Worm (Caenorhabditis elegans) whole organism, late embryonic: ENCODE data around the gene flp-18.

Experiments used
- C38D4.7 ChIP-seq: fragments of 200-800 bp; sonication (Bioruptor generic); optimal IDR thresholded peaks from 2 replicates; lab custom pipeline; 2018; ENCODE audit warnings: mild to moderate bottlenecking, missing genetic modification characterization, moderate library complexity, missing compliant biosample characterization
- K02D7.2 ChIP-seq: sonication (generic microtip); optimal IDR thresholded peaks from 2 replicates; lab custom pipeline; 2017; ENCODE audit warnings: mild to moderate bottlenecking, missing genetic modification characterization, missing compliant biosample characterization
- K09A11.1 ChIP-seq: sonication (generic microtip); optimal IDR thresholded peaks from 2 replicates; lab custom pipeline; 2017; ENCODE audit warnings: antibody characterized with exemption, mild to moderate bottlenecking, missing genetic modification characterization, missing compliant biosample characterization; ENCODE audit not compliant: insufficient read depth
- Y22D7AL.16 ChIP-seq: sonication (generic microtip); optimal IDR thresholded peaks from 2 replicates; lab custom pipeline; 2016; ENCODE audit warnings: missing genetic modification characterization, missing compliant biosample characterization
- ahr-1 ChIP-seq: sonication (generic microtip); optimal IDR thresholded peaks from 2 replicates; lab custom pipeline; 2016; ENCODE audit warnings: missing genetic modification characterization, missing compliant biosample characterization
- ceh-14 ChIP-seq: sonication (generic microtip); optimal IDR thresholded peaks from 2 replicates; lab custom pipeline; 2016; ENCODE audit warnings: missing genotype, missing genetic modification characterization, missing compliant biosample characterization
- ceh-18 ChIP-seq: sonication (generic microtip); optimal IDR thresholded peaks from 2 replicates; lab custom pipeline; 2016; ENCODE audit warnings: missing genetic modification characterization, missing compliant biosample characterization
- ceh-19 ChIP-seq: fragments of 200-800 bp; sonication (Bioruptor generic); optimal IDR thresholded peaks from 2 replicates; lab custom pipeline; 2018; ENCODE audit warnings: mild to moderate bottlenecking, missing genetic modification characterization, missing compliant biosample characterization
- ceh-2 ChIP-seq: sonication (generic microtip); optimal IDR thresholded peaks from 2 replicates; lab custom pipeline; 2016; ENCODE audit warnings: missing genotype, missing genetic modification characterization, missing compliant biosample characterization
- ceh-22 ChIP-seq: sonication (generic microtip); optimal IDR thresholded peaks from 2 replicates; lab custom pipeline; 2017; ENCODE audit warnings: missing biosample characterization, missing genetic modification characterization
- ceh-24 ChIP-seq: sonication (generic microtip); optimal IDR thresholded peaks from 2 replicates; lab custom pipeline; 2016; ENCODE audit warnings: mild to moderate bottlenecking, missing genetic modification characterization, missing compliant biosample characterization
- ceh-30 ChIP-seq: fragments of 150-350 bp; optimal IDR thresholded peaks from 2 replicates; lab custom pipeline; 2014; ENCODE audit warnings: missing biosample characterization, missing genetic modification characterization
- ceh-45 ChIP-seq: fragments of 200-800 bp; sonication (Bioruptor generic); IDR thresholded peaks from 2 replicates; pipeline ENCODE4 v1.3.6; 2022; ENCODE audit warnings: missing genetic modification reagents, missing genetic modification characterization, missing compliant biosample characterization
- ceh-48 ChIP-seq: sonication (generic microtip); optimal IDR thresholded peaks from 2 replicates; lab custom pipeline; 2016; ENCODE audit warnings: missing genetic modification characterization, inconsistent platforms, missing compliant biosample characterization
- ceh-9 ChIP-seq: sonication (generic microtip); optimal IDR thresholded peaks from 2 replicates; lab custom pipeline; 2016; ENCODE audit warnings: mild to moderate bottlenecking, missing genetic modification characterization, inconsistent platforms, missing compliant biosample characterization
- che-1 ChIP-seq: sonication (generic microtip); optimal IDR thresholded peaks from 2 replicates; lab custom pipeline; 2016; ENCODE audit warnings: mild to moderate bottlenecking, missing genetic modification characterization, missing compliant biosample characterization
- elt-4 ChIP-seq: sonication (generic microtip); optimal IDR thresholded peaks from 2 replicates; lab custom pipeline; 2016; ENCODE audit warnings: missing genetic modification characterization, missing compliant biosample characterization
- ets-4 ChIP-seq: sonication (generic microtip); optimal IDR thresholded peaks from 2 replicates; lab custom pipeline; 2016; ENCODE audit warnings: missing genetic modification characterization, missing compliant biosample characterization
- eyg-1 ChIP-seq: sonication (generic microtip); optimal IDR thresholded peaks from 2 replicates; lab custom pipeline; 2016; ENCODE audit warnings: missing genotype, missing genetic modification characterization, missing compliant biosample characterization
- gmeb-2 ChIP-seq: sonication (generic microtip); optimal IDR thresholded peaks from 2 replicates; lab custom pipeline; 2016; ENCODE audit warnings: missing genetic modification characterization, inconsistent platforms, missing compliant biosample characterization
- hlh-13 ChIP-seq: fragments of 200-800 bp; sonication (Bioruptor generic); optimal IDR thresholded peaks from 2 replicates; lab custom pipeline; 2018; ENCODE audit warnings: mild to moderate bottlenecking, missing genetic modification characterization, missing compliant biosample characterization
- hlh-8 ChIP-seq: sonication (generic microtip); optimal IDR thresholded peaks from 2 replicates; lab custom pipeline; 2016; ENCODE audit warnings: missing genotype, missing genetic modification characterization, missing compliant biosample characterization
- lim-6 ChIP-seq: sonication (generic microtip); optimal IDR thresholded peaks from 2 replicates; lab custom pipeline; 2016; ENCODE audit warnings: missing genetic modification characterization, missing compliant biosample characterization
- lin-11 ChIP-seq: fragments of 200-800 bp; sonication (Bioruptor generic); optimal IDR thresholded peaks from 2 replicates; lab custom pipeline; 2018; ENCODE audit warnings: mild to moderate bottlenecking, missing genetic modification characterization, missing compliant biosample characterization
- nhr-11 ChIP-seq: fragments of 150-350 bp; optimal IDR thresholded peaks from 2 replicates; lab custom pipeline; 2014; ENCODE audit warnings: missing biosample characterization, missing genetic modification characterization
- nhr-232 ChIP-seq: sonication (generic microtip); optimal IDR thresholded peaks from 2 replicates; lab custom pipeline; 2016; ENCODE audit warnings: missing genetic modification characterization, missing compliant biosample characterization
- npax-4 ChIP-seq: sonication (generic microtip); optimal IDR thresholded peaks from 2 replicates; lab custom pipeline; 2016; ENCODE audit warnings: missing genetic modification characterization, missing compliant biosample characterization
- pag-3 ChIP-seq: sonication (generic microtip); optimal IDR thresholded peaks from 2 replicates; lab custom pipeline; 2016; ENCODE audit warnings: missing compliant biosample characterization, missing genetic modification characterization, borderline replicate concordance
- pat-9 ChIP-seq: fragments of 200-800 bp; sonication (Bioruptor generic); optimal IDR thresholded peaks from 2 replicates; lab custom pipeline; 2018; ENCODE audit warnings: mild to moderate bottlenecking, missing genetic modification characterization, moderate library complexity, missing compliant biosample characterization
- pqm-1 ChIP-seq: sonication (generic microtip); optimal IDR thresholded peaks from 2 replicates; lab custom pipeline; 2016; ENCODE audit warnings: missing genetic modification characterization, missing compliant biosample characterization
- ref-2 ChIP-seq: sonication (generic microtip); optimal IDR thresholded peaks from 2 replicates; lab custom pipeline; 2016; ENCODE audit warnings: missing genetic modification characterization, missing compliant biosample characterization
- syd-9 ChIP-seq: sonication (generic microtip); optimal IDR thresholded peaks from 2 replicates; lab custom pipeline; 2016; ENCODE audit warnings: mild to moderate bottlenecking, missing genetic modification characterization, moderate library complexity, missing compliant biosample characterization
- tbx-7 ChIP-seq: sonication (generic microtip); optimal IDR thresholded peaks from 2 replicates; lab custom pipeline; 2016; ENCODE audit warnings: missing genotype, missing genetic modification characterization, missing compliant biosample characterization
- ttx-3 ChIP-seq: sonication (generic microtip); optimal IDR thresholded peaks from 2 replicates; lab custom pipeline; 2016; ENCODE audit warnings: missing genetic modification reagents, missing genetic modification characterization, missing compliant biosample characterization
- unc-42 ChIP-seq: sonication (generic microtip); optimal IDR thresholded peaks from 2 replicates; lab custom pipeline; 2016; ENCODE audit warnings: missing genotype, missing genetic modification characterization, missing compliant biosample characterization
- unc-55 ChIP-seq: sonication (generic microtip); optimal IDR thresholded peaks from 2 replicates; lab custom pipeline; 2017; ENCODE audit warnings: missing biosample characterization, missing genetic modification reagents, missing genetic modification characterization
- unc-86 ChIP-seq: sonication (generic microtip); optimal IDR thresholded peaks from 2 replicates; lab custom pipeline; 2016; ENCODE audit warnings: missing genetic modification characterization, missing compliant biosample characterization
- ztf-16 ChIP-seq: sonication (generic microtip); optimal IDR thresholded peaks from 2 replicates; lab custom pipeline; 2017; ENCODE audit warnings: missing genetic modification characterization, missing compliant biosample characterization

The flp-18 gene

DNA sequence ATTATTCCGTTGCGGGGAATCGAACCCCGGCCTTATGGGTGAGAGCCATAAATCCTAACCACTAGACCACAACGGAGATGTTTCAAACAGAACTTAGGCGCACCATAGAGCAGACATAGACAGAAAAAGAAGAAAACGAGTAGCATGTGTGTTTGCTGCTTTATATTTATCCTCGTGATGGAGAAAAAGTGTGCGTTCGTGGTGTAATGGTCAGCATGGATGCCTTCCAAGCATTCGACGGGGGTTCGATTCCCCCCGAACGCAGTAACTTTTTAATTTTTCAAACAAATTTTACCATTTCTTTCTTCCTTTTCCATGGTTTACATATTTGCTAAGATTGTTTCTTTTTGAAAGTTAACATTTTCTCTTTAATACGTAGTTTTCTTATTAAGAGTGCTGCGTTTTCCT is 17.6 kb upstream of the flp-18 start (continued):
- TF ChIP-seq C38D4.7, result peak; percentile 93
- TF ChIP-seq pag-3 (tag; lab: Kevin White, UChicago), result peak; percentile 64
- TF ChIP-seq nhr-11 (tag; lab: Kevin White, UChicago), result no peak
- TF ChIP-seq pqm-1, result peak; percentile 93
- peak; percentile 94 for TF ChIP-seq ceh-24
- peak; percentile 95 for TF ChIP-seq ceh-45 (GFP tag; lab: Robert Waterston, UW)
- TF ChIP-seq npax-4, result peak; percentile 93
- peak; percentile 95 for TF ChIP-seq ttx-3 (tag; lab: Kevin White, UChicago)
- TF ChIP-seq ceh-18, result peak; percentile 90
- peak; percentile 86 for TF ChIP-seq K09A11.1 (tag; lab: Kevin White, UChicago)
- TF ChIP-seq gmeb-2 (tag; lab: Kevin White, UChicago), result peak; percentile 96
- peak; percentile 90 for TF ChIP-seq nhr-232 (tag; lab: Kevin White, UChicago)
- TF ChIP-seq ceh-9, result peak; percentile 97
- peak; percentile 93 for TF ChIP-seq hlh-8
- peak; percentile 90 for TF ChIP-seq ceh-48 (tag; lab: Kevin White, UChicago)
- peak; percentile 94 for TF ChIP-seq Y22D7AL.16
- no peak for TF ChIP-seq elt-4 (tag; lab: Kevin White, UChicago)
- peak; percentile 82 for TF ChIP-seq ets-4 (tag; lab: Kevin White, UChicago)
- TF ChIP-seq ref-2 (tag; lab: Kevin White, UChicago), result peak; percentile 94
- TF ChIP-seq ztf-16 (tag; lab: Kevin White, UChicago), result peak; percentile 94
- TF ChIP-seq pat-9 (tag; lab: Kevin White, UChicago), result peak; percentile 92
- TF ChIP-seq lim-6, result peak; percentile 84
- peak; percentile 63 for TF ChIP-seq ceh-30 (tag; lab: Kevin White, UChicago)
- TF ChIP-seq K02D7.2 (tag; lab: Kevin White, UChicago), result peak; percentile 93
- TF ChIP-seq hlh-13, result peak; percentile 93

DNA sequence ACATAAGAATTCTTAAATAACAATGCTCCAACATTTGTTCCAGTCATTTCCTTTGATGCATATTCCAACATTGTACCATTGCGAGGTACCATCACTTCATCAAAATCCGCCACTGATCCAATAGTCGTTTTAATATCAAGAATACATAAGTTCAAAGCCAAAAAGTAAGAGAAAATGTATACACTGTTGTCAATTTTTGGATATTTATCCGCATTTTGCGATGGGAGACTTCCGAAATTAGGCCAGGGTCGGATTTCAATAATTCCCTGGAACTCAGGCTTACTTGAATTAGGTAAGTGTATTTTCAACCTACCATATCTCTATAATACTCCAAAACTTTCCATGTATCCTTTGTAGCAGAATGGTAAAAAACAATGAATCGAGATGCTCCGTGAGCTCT is 15.8 kb upstream of the flp-18 start, which contains the start of gene M02F4.2:
TSS of gene M02F4.2 (minus strand) at position 101 of the 400 bp plus-strand sequence.
- TF ChIP-seq unc-42 (tag; lab: Kevin White, UChicago) (no peak), ref-2 (tag; lab: Kevin White, UChicago) (no peak), ceh-45 (GFP tag; lab: Robert Waterston, UW) (no peak), pag-3 (tag; lab: Kevin White, UChicago) (no peak), ceh-30 (tag; lab: Kevin White, UChicago) (no peak), ceh-2 (tag; lab: Kevin White, UChicago) (no peak), ahr-1 (no peak), hlh-13 (no peak)
- TF ChIP-seq, all 69 proteins: peak for 0

ce11 chrX:3033492-3033891 is 15.1 kb upstream of the flp-18 start:
- no peak for TF ChIP-seq hlh-13
- no peak for TF ChIP-seq ceh-19 (GFP tag; lab: Kevin White, UChicago)
- no peak for TF ChIP-seq tbx-7 (tag; lab: Kevin White, UChicago)
- no peak for TF ChIP-seq ceh-14
- no peak for TF ChIP-seq che-1 (tag; lab: Kevin White, UChicago)
- no peak for TF ChIP-seq unc-86 (tag; lab: Kevin White, UChicago)
- no peak for TF ChIP-seq ceh-48 (tag; lab: Kevin White, UChicago)
- no peak for TF ChIP-seq syd-9
- no peak for TF ChIP-seq ttx-3 (tag; lab: Kevin White, UChicago)
- TF ChIP-seq unc-55 (GFP tag; lab: Kevin White, UChicago), result no peak
- TF ChIP-seq ceh-18, result no peak
- no peak for TF ChIP-seq unc-42 (tag; lab: Kevin White, UChicago)
- TF ChIP-seq eyg-1 (tag; lab: Kevin White, UChicago), result no peak
- TF ChIP-seq ets-4 (tag; lab: Kevin White, UChicago), result no peak

DNA sequence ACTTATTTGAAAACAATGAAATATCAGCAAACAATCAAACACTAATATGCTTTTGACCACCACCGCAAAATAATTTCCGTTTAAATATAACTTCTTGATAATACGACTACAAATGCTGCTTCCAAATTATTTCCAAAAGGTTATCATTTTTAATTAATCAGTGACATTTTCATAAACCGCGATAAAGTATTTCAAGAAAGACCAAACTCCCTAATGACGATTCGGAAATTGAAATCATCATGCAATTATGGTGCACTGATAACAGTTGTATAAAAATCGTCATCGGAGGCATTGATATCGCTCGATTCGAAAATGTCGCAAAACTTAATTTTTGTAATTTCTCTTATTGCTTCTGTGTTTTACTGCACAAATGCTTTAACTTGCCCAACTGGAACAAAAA is 13.1 kb upstream of the flp-18 start, which contains the start of gene clec-265:
TSS of gene clec-265 (plus strand) at position 300 of the 400 bp plus-strand sequence.
- no peak for TF ChIP-seq npax-4
- TF ChIP-seq ceh-22, result no peak
- no peak for TF ChIP-seq ref-2 (tag; lab: Kevin White, UChicago)
- TF ChIP-seq ceh-24, result no peak
- no peak for TF ChIP-seq lin-11 (tag; lab: Kevin White, UChicago)
